Worm (Caenorhabditis elegans): Measurements from ENCODE around the gene rpn-3.

rpn-3 gene

ce11 chrIII:8411976-8412375 lies 35.2 kb upstream of the rpn-3 start (continued):
- TF ChIP-seq pha-4 (GFP tag; IDR thresholded peaks at IDR 0.05) (peak; percentile 65), pha-4 (tag; optimal IDR thresholded peaks at IDR 0.05) (peak; percentile 94), F26F4.8 (GFP tag; conservative IDR thresholded peaks at IDR 0.05) (no peak), ztf-11 (tag; optimal IDR thresholded peaks at IDR 0.05) (no peak), nhr-48 (tag; optimal IDR thresholded peaks at IDR 0.05) (no peak), dmd-8 (GFP tag; IDR thresholded peaks at IDR 0.05) (no peak), lim-7 (GFP tag; IDR thresholded peaks at IDR 0.05) (no peak; the same call in 1 of the 2 replicates), ceh-82 (tag; optimal IDR thresholded peaks at IDR 0.05) (no peak), R02D3.7 (tag; optimal IDR thresholded peaks at IDR 0.05) (no peak), ceh-32 (tag; optimal IDR thresholded peaks at IDR 0.05; ENCODE audit: poor library complexity) (no peak), nhr-28 (tag; optimal IDR thresholded peaks at IDR 0.05) (peak; percentile 80), skn-1 (tag; optimal IDR thresholded peaks at IDR 0.05) (no peak), mxl-2 (GFP tag; conservative IDR thresholded peaks at IDR 0.05) (no peak), Y48G9A.11 (GFP tag; IDR thresholded peaks at IDR 0.05) (no peak), nhr-6 (tag; optimal IDR thresholded peaks at IDR 0.05) (no peak), set-16 (GFP tag; IDR thresholded peaks at IDR 0.05) (no peak), nhr-11 (tag; optimal IDR thresholded peaks at IDR 0.05) (no peak), unc-39 (tag; optimal IDR thresholded peaks at IDR 0.05) (no peak), hlh-30 (tag; optimal IDR thresholded peaks at IDR 0.05; ENCODE audit: insufficient read depth) (peak; percentile 80), nhr-111 (GFP tag; optimal IDR thresholded peaks at IDR 0.05) (no peak), tag-97 (GFP tag; IDR thresholded peaks at IDR 0.05) (no peak), sdz-12 (GFP tag; optimal IDR thresholded peaks at IDR 0.05) (no peak), jun-1 (tag; optimal IDR thresholded peaks at IDR 0.05) (no peak), F10B5.3 (tag; optimal IDR thresholded peaks at IDR 0.05) (no peak), ztf-7 (tag; optimal IDR thresholded peaks at IDR 0.05) (peak; percentile 42), arid-1 (GFP tag; conservative IDR thresholded peaks at IDR 0.05) (no peak), zag-1 (tag; optimal IDR thresholded peaks at IDR 0.05) (no peak), lir-3 (tag; optimal IDR thresholded peaks at IDR 0.05) (no peak), nhr-42 (GFP tag; IDR thresholded peaks at IDR 0.05) (no peak), hif-1 (tag; optimal IDR thresholded peaks at IDR 0.05) (peak in 1 of 2 experiments; percentile 67), aly-2 (tag; optimal IDR thresholded peaks at IDR 0.05) (no peak), gei-8 (GFP tag; optimal IDR thresholded peaks at IDR 0.05) (no peak), rbr-2 (tag; optimal IDR thresholded peaks at IDR 0.05) (peak; percentile 80), tra-1 (GFP tag; IDR thresholded peaks at IDR 0.05) (no peak), spr-3 (GFP tag; optimal IDR thresholded peaks at IDR 0.05) (no peak), madf-9 (GFP tag; conservative IDR thresholded peaks at IDR 0.05) (0 out of 2 replicates have a peak, but pooled peaks have one; percentile 35), snpc-4 (tag; optimal IDR thresholded peaks at IDR 0.05) (no peak), egl-27 (tag; optimal IDR thresholded peaks at IDR 0.05) (no peak), attf-4 (tag; optimal IDR thresholded peaks at IDR 0.05) (no peak), lin-1 (GFP tag; IDR thresholded peaks at IDR 0.05) (0 out of 2 replicates have a peak, but pooled peaks have one; percentile 35), cey-2 (tag; optimal IDR thresholded peaks at IDR 0.05; ENCODE audit: borderline replicate concordance, insufficient read depth) (no peak), unc-62 (GFP tag; optimal IDR thresholded peaks at IDR 0.05 in 1 of 2) (peak in 1 of 2 experiments; percentile 96), unc-62 (tag; optimal IDR thresholded peaks at IDR 0.05) (no peak), egl-43 (GFP tag; IDR thresholded peaks at IDR 0.05) (no peak), daf-19 (GFP tag; conservative IDR thresholded peaks at IDR 0.05) (no peak), mes-2 (tag; optimal IDR thresholded peaks at IDR 0.05; ENCODE audit: poor library complexity, severe bottlenecking) (peak; percentile 74), Y75B8A.6 (GFP tag; IDR thresholded peaks at IDR 0.05) (no peak), T26A8.4 (GFP tag; IDR thresholded peaks at IDR 0.05) (peak; percentile 25; the same call in 1 of the 2 replicates), hmg-1.1 (GFP tag; IDR thresholded peaks at IDR 0.05) (peak; percentile 81), dpl-1 (GFP tag; optimal IDR thresholded peaks at IDR 0.05) (peak; percentile 62), nhr-76 (tag; optimal IDR thresholded peaks at IDR 0.05) (no peak), Y105C5A.15 (GFP tag; IDR thresholded peaks at IDR 0.05) (no peak), unc-130 (GFP tag; optimal IDR thresholded peaks at IDR 0.05) (no peak)
